Fruit fly (Drosophila melanogaster): ENCODE results near the gene prg.

Gene prg

dm6 chr2L:8511723-8512122 lies 47.4 kb downstream of the prg start, which contains the start of gene CG13096:
Gene CG13096 (minus strand): TSS chr2L:8511866.
- no peak for TF ChIP-seq lz (GFP tag; optimal IDR thresholded peaks at IDR 0.05)
- no peak for TF ChIP-seq Sox102F (GFP tag; optimal IDR thresholded peaks at IDR 0.05)

- TF ChIP-seq ss (GFP tag; optimal IDR thresholded peaks at IDR 0.05) (no peak), Ets96B (tag; optimal IDR thresholded peaks at IDR 0.05) (peak; percentile 66), Blimp-1 (GFP tag; optimal IDR thresholded peaks at IDR 0.05) (no peak), Sox102F (GFP tag; optimal IDR thresholded peaks at IDR 0.05) (no peak), Ets21C (GFP tag; optimal IDR thresholded peaks at IDR 0.05) (no peak), Gug (GFP tag; IDR thresholded peaks at IDR 0.05) (peak; percentile 70), esn (GFP tag; optimal IDR thresholded peaks at IDR 0.05) (peak; percentile 90), Sox15 (GFP tag; optimal IDR thresholded peaks at IDR 0.05) (peak; percentile 68), CG6792 (GFP tag; optimal IDR thresholded peaks at IDR 0.05) (peak; percentile 72), acj6 (GFP tag; optimal IDR thresholded peaks at IDR 0.05) (peak; percentile 86), Eip75B (GFP tag; optimal IDR thresholded peaks at IDR 0.05) (no peak), CG10631 (GFP tag; optimal IDR thresholded peaks at IDR 0.05) (peak; percentile 87), Smox (GFP tag; optimal IDR thresholded peaks at IDR 0.05) (peak; percentile 86), CG6163 (GFP tag; IDR thresholded peaks at IDR 0.05) (no peak; the same call in 1 of the 3 replicates), CG8319 (GFP tag; optimal IDR thresholded peaks at IDR 0.05) (peak; percentile 62), Eip78C (GFP tag) (peak; percentile 94), Lpt (GFP tag; optimal IDR thresholded peaks at IDR 0.05) (peak; percentile 36), eg (GFP tag; IDR thresholded peaks at IDR 0.05) (peak; percentile 62), Hr38 (GFP tag; optimal IDR thresholded peaks at IDR 0.05) (no peak), spab (GFP tag; optimal IDR thresholded peaks at IDR 0.05) (no peak), CG11294 (GFP tag; IDR thresholded peaks at IDR 0.05) (peak; percentile 42; the same call in 1 of the 2 replicates), net (GFP tag; optimal IDR thresholded peaks at IDR 0.05) (no peak), CG31627 (GFP tag; optimal IDR thresholded peaks at IDR 0.05) (peak; percentile 83), topi (GFP tag; optimal IDR thresholded peaks at IDR 0.05) (peak; percentile 84), Eip93F (GFP tag; optimal IDR thresholded peaks at IDR 0.05) (peak; percentile 71), Hr39 (GFP tag; optimal IDR thresholded peaks at IDR 0.05) (peak; percentile 84), CG8119 (GFP tag; IDR thresholded peaks at IDR 0.05) (no peak; the same call in 2 of the 3 replicates), CG6808 (GFP tag; optimal IDR thresholded peaks at IDR 0.05) (no peak), CG11902 (GFP tag; optimal IDR thresholded peaks at IDR 0.05) (peak; percentile 55), CG3919 (GFP tag; optimal IDR thresholded peaks at IDR 0.05) (no peak), svp (GFP tag) (no peak), CG1621 (tag; optimal IDR thresholded peaks at IDR 0.05) (no peak), CG6854 (GFP tag; optimal IDR thresholded peaks at IDR 0.05) (no peak), CG11762 (GFP tag; optimal IDR thresholded peaks at IDR 0.05; ENCODE audit: insufficient read depth) (peak; percentile 68), CG7368 (GFP tag; optimal IDR thresholded peaks at IDR 0.05) (no peak), fd85E (GFP tag; optimal IDR thresholded peaks at IDR 0.05) (no peak), vri (GFP tag; optimal IDR thresholded peaks at IDR 0.05) (no peak), CG8632 (GFP tag; optimal IDR thresholded peaks at IDR 0.05) (no peak), lz (GFP tag; optimal IDR thresholded peaks at IDR 0.05) (peak; percentile 88), CG9139 (GFP tag; optimal IDR thresholded peaks at IDR 0.05) (no peak), CG3032 (tag; optimal IDR thresholded peaks at IDR 0.05) (peak; percentile 78), dsx (GFP tag; optimal IDR thresholded peaks at IDR 0.05; ENCODE audit: poor library complexity, severe bottlenecking) (no peak), salr (GFP tag; optimal IDR thresholded peaks at IDR 0.05) (no peak), fd59A (GFP tag; optimal IDR thresholded peaks at IDR 0.05) (peak; percentile 53), CG34406 (GFP tag; optimal IDR thresholded peaks at IDR 0.05) (peak; percentile 64), CG4318 (GFP tag; optimal IDR thresholded peaks at IDR 0.05) (no peak), dac (GFP tag; optimal IDR thresholded peaks at IDR 0.05) (no peak), cyc (GFP tag; optimal IDR thresholded peaks at IDR 0.05) (peak; percentile 87), CG16779 (tag; optimal IDR thresholded peaks at IDR 0.05) (no peak), CG32006 (GFP tag; optimal IDR thresholded peaks at IDR 0.05) (no peak)
Measured at dm6 chr2L:8514748-8515147, 50.5 kb downstream of the prg start, which contains the start of the genes CG13097 and PIG-U. Gene CG13097 (minus strand): TSS chr2L:8514868. Gene PIG-U (plus strand): TSS chr2L:8515096.
